Worm (Caenorhabditis elegans): ENCODE measurements around the gene msp-10.
A peak's percentile ranks its signal among the peaks of the same experiment; 100 is the strongest.
"Not testable (repeated sequence)": the region's sequence is repeated elsewhere in the genome, so short reads cannot be mapped to it uniquely, and the experiment has no call there.

Gene msp-10

ce11 chrIV:9837349-9837748, at the start of gene msp-10:
msp-10 (plus strand) TSS chrIV:9837649.
- TF ChIP-seq ztf-4 (tag; optimal IDR thresholded peaks at IDR 0.05); lin-14 (GFP tag; optimal IDR thresholded peaks at IDR 0.05); nhr-71 (tag; optimal IDR thresholded peaks at IDR 0.05): not testable (repeated sequence)

- TF ChIP-seq vab-15 (tag; optimal IDR thresholded peaks at IDR 0.05) = no peak
Measured at ce11 chrIV:9789496-9789895, 48.0 kb upstream of the msp-10 start, which contains the start of gene T13F2.4. T13F2.4 (plus strand) TSS chrIV:9789796.

- no peak for TF ChIP-seq ceh-63 (GFP tag; optimal IDR thresholded peaks at IDR 0.05)
- TF ChIP-seq nhr-85 (tag) = peak; percentile 86
- TF ChIP-seq nhr-28 (tag; optimal IDR thresholded peaks at IDR 0.05) = no peak
- no peak for TF ChIP-seq lin-15B (tag; optimal IDR thresholded peaks at IDR 0.05)
- peak; percentile 17 for TF ChIP-seq nhr-20 (tag; optimal IDR thresholded peaks at IDR 0.05)
- TF ChIP-seq hlh-17 (GFP tag; optimal IDR thresholded peaks at IDR 0.05; ENCODE audit: borderline replicate concordance) = no peak
- no peak for TF ChIP-seq efl-1 (optimal IDR thresholded peaks at IDR 0.05)
- TF ChIP-seq efl-1 (GFP tag; optimal IDR thresholded peaks at IDR 0.05 in 1 of 2) = no peak
- TF ChIP-seq xbp-1 (tag; optimal IDR thresholded peaks at IDR 0.05) = no peak
- TF ChIP-seq sup-37 (GFP tag; optimal IDR thresholded peaks at IDR 0.05) = no peak
- no peak for TF ChIP-seq sptf-1 (tag; optimal IDR thresholded peaks at IDR 0.05)
- TF ChIP-seq ceh-90 (tag; optimal IDR thresholded peaks at IDR 0.05) = no peak
- TF ChIP-seq Y116A8C.19 (tag; optimal IDR thresholded peaks at IDR 0.05; ENCODE audit: borderline replicate concordance) = no peak
- no peak for TF ChIP-seq nhr-11 (tag; optimal IDR thresholded peaks at IDR 0.05)
- peak; percentile 47 for TF ChIP-seq lin-39 (tag; optimal IDR thresholded peaks at IDR 0.05)
- TF ChIP-seq egl-13 (tag; optimal IDR thresholded peaks at IDR 0.05) = no peak
- TF ChIP-seq skn-1 (tag; optimal IDR thresholded peaks at IDR 0.05) = no peak
- TF ChIP-seq snu-23 (GFP tag; optimal IDR thresholded peaks at IDR 0.05) = peak; percentile 22
- no peak for TF ChIP-seq nhr-76 (tag; optimal IDR thresholded peaks at IDR 0.05)
- TF ChIP-seq unc-98 (GFP tag; IDR thresholded peaks at IDR 0.05) = no peak
- TF ChIP-seq mdl-1 (tag; optimal IDR thresholded peaks at IDR 0.05) = no peak
- TF ChIP-seq F16B12.6 (tag; optimal IDR thresholded peaks at IDR 0.05) = no peak
- TF ChIP-seq vab-15 (tag; optimal IDR thresholded peaks at IDR 0.05) = peak; percentile 66
- TF ChIP-seq snpc-4 (tag; optimal IDR thresholded peaks at IDR 0.05) = no peak
- peak; percentile 42 for TF ChIP-seq irx-1 (tag; optimal IDR thresholded peaks at IDR 0.05)
- TF ChIP-seq zag-1 (tag; optimal IDR thresholded peaks at IDR 0.05) = no peak
- no peak for TF ChIP-seq unc-62 (GFP tag; optimal IDR thresholded peaks at IDR 0.05)
- TF ChIP-seq elt-2 (tag; optimal IDR thresholded peaks at IDR 0.05) = no peak
- no peak for TF ChIP-seq hlh-4 (tag; optimal IDR thresholded peaks at IDR 0.05)
- TF ChIP-seq C16A3.4 (tag; optimal IDR thresholded peaks at IDR 0.05) = no peak
- TF ChIP-seq unc-86 (tag; optimal IDR thresholded peaks at IDR 0.05) = no peak
- no peak for TF ChIP-seq swsn-7 (tag; optimal IDR thresholded peaks at IDR 0.05)
- no peak for TF ChIP-seq zip-4 (GFP tag; optimal IDR thresholded peaks at IDR 0.05)
- peak; percentile 17 for TF ChIP-seq blmp-1 (tag; optimal IDR thresholded peaks at IDR 0.05)
- TF ChIP-seq nhr-90 (tag; optimal IDR thresholded peaks at IDR 0.05; ENCODE audit: poor library complexity) = no peak
- TF ChIP-seq ztf-4 (tag; optimal IDR thresholded peaks at IDR 0.05) = no peak
- TF ChIP-seq pax-3 (tag; optimal IDR thresholded peaks at IDR 0.05) = no peak
- no peak for TF ChIP-seq fkh-8 (tag; optimal IDR thresholded peaks at IDR 0.05)
- peak; percentile 34 for TF ChIP-seq efl-3 (GFP tag; optimal IDR thresholded peaks at IDR 0.05)
- no peak for TF ChIP-seq mep-1 (tag; optimal IDR thresholded peaks at IDR 0.05)
- TF ChIP-seq mef-2 (tag; optimal IDR thresholded peaks at IDR 0.05) = no peak
- no peak for TF ChIP-seq lsy-2 (tag; optimal IDR thresholded peaks at IDR 0.05)
- no peak for TF ChIP-seq mab-9 (GFP tag; IDR thresholded peaks at IDR 0.05)
- TF ChIP-seq tbx-2 (tag; optimal IDR thresholded peaks at IDR 0.05) = peak; percentile 15
- TF ChIP-seq unc-130 (tag; optimal IDR thresholded peaks at IDR 0.05) = no peak
- no peak for TF ChIP-seq fkh-10 (GFP tag; optimal IDR thresholded peaks at IDR 0.05)
- peak; percentile 39 for TF ChIP-seq nhr-71 (tag; optimal IDR thresholded peaks at IDR 0.05)
- TF ChIP-seq grh-1 (GFP tag; IDR thresholded peaks at IDR 0.05) = no peak
- TF ChIP-seq lin-14 (GFP tag; optimal IDR thresholded peaks at IDR 0.05) = no peak
Measured at ce11 chrIV:9790708-9791107, 46.7 kb upstream of the msp-10 start.

All from whole organism, L1 larva.